Fruit fly (Drosophila melanogaster) whole organism, embryonic: ENCODE data around the gene dpr20.

Source experiments
- Blimp-1 ChIP-seq: fragments of 200-800 bp; sonication (Bioruptor generic); optimal IDR thresholded peaks from 3 replicates; lab custom pipeline; 2018; ENCODE audit warnings: missing biosample characterization, missing genetic modification characterization, mild to moderate bottlenecking, moderate library complexity, missing genetic modification reagents
- CG12104 ChIP-seq: fragments of 200-800 bp; sonication (Bioruptor generic); optimal IDR thresholded peaks from 3 replicates; lab custom pipeline; 2016; ENCODE audit warnings: missing biosample characterization, missing genetic modification characterization
- CG13624 ChIP-seq: fragments of 200-800 bp; sonication (Bioruptor generic); optimal IDR thresholded peaks from 2 replicates; lab custom pipeline; 2016; ENCODE audit warnings: missing biosample characterization, missing genetic modification characterization
- CG14667 ChIP-seq: fragments of 200-800 bp; sonication (Bioruptor generic); IDR thresholded peaks from 2 replicates; pipeline ENCODE4 v1.3.6; 2022; ENCODE audit warnings: missing biosample characterization, missing genetic modification characterization
- CG15073 ChIP-seq: fragments of 200-800 bp; sonication (Bioruptor generic); optimal IDR thresholded peaks from 2 replicates; lab custom pipeline; 2016; ENCODE audit warnings: missing biosample characterization, missing genetic modification characterization
- CG1529 ChIP-seq: fragments of 200-800 bp; sonication (Bioruptor generic); optimal IDR thresholded peaks from 3 replicates; lab custom pipeline; 2018; ENCODE audit warnings: missing biosample characterization, missing genetic modification characterization
- CG1602 ChIP-seq: fragments of 200-800 bp; sonication (Bioruptor generic); optimal IDR thresholded peaks from 3 replicates; lab custom pipeline; 2016; ENCODE audit warnings: missing biosample characterization, missing genetic modification characterization
- CG1603 ChIP-seq: fragments of 200-800 bp; sonication (Bioruptor generic); optimal IDR thresholded peaks from 2 replicates; lab custom pipeline; 2019; ENCODE audit warnings: missing biosample characterization, mild to moderate bottlenecking, missing genetic modification characterization, moderate library complexity
- CG17361 ChIP-seq: fragments of 200-800 bp; sonication (Bioruptor generic); IDR thresholded peaks from 3 replicates; pipeline ENCODE4 v1.3.6; 2022; ENCODE audit warnings: missing biosample characterization, missing genetic modification characterization
- CG17802 ChIP-seq: fragments of 200-800 bp; sonication (Bioruptor generic); optimal IDR thresholded peaks from 2 replicates; lab custom pipeline; 2018; ENCODE audit warnings: missing biosample characterization, mild to moderate bottlenecking, missing genetic modification characterization, moderate library complexity
- CG18599 ChIP-seq: fragments of 200-800 bp; sonication (Bioruptor generic); optimal IDR thresholded peaks from 3 replicates; lab custom pipeline; 2017; ENCODE audit warnings: missing biosample characterization, missing genetic modification characterization, mild to moderate bottlenecking, moderate library complexity, missing genetic modification reagents
- CG2116 ChIP-seq: fragments of 200-800 bp; sonication (Bioruptor generic); optimal IDR thresholded peaks from 3 replicates; lab custom pipeline; 2018; ENCODE audit warnings: missing biosample characterization, mild to moderate bottlenecking, missing genetic modification characterization
- CG2678 ChIP-seq: fragments of 200-800 bp; sonication (Bioruptor generic); optimal IDR thresholded peaks from 3 replicates; lab custom pipeline; 2019; ENCODE audit warnings: missing biosample characterization, mild to moderate bottlenecking, missing genetic modification characterization, moderate library complexity
- CG2875 ChIP-seq: fragments of 200-800 bp; sonication (Bioruptor generic); optimal IDR thresholded peaks from 2 replicates; lab custom pipeline; 2017; ENCODE audit warnings: missing biosample characterization, mild to moderate bottlenecking, missing genetic modification characterization, missing genetic modification reagents
- CG3163 ChIP-seq: fragments of 200-800 bp; sonication (Bioruptor generic); optimal IDR thresholded peaks from 3 replicates; lab custom pipeline; 2016; ENCODE audit warnings: missing biosample characterization, missing genetic modification characterization
- CG32532 ChIP-seq: fragments of 200-800 bp; sonication (Bioruptor generic); IDR thresholded peaks from 2 replicates; pipeline ENCODE4 v1.3.6; 2022; ENCODE audit warnings: missing biosample characterization, missing genetic modification characterization
- CG32767 ChIP-seq: fragments of 200-800 bp; sonication (Bioruptor generic); IDR thresholded peaks from 2 replicates; pipeline ENCODE4 v1.3.6; 2022; ENCODE audit warnings: missing biosample characterization, missing genetic modification characterization
- CG4707 ChIP-seq: fragments of 200-800 bp; sonication (Bioruptor generic); optimal IDR thresholded peaks from 2 replicates; lab custom pipeline; 2018; ENCODE audit warnings: missing biosample characterization, mild to moderate bottlenecking, missing genetic modification characterization, moderate library complexity
- CG7271 ChIP-seq: fragments of 200-800 bp; sonication (Bioruptor generic); optimal IDR thresholded peaks from 2 replicates; lab custom pipeline; 2018; ENCODE audit warnings: missing biosample characterization, mild to moderate bottlenecking, missing genetic modification characterization, moderate library complexity
- CG8944 ChIP-seq: fragments of 200-800 bp; sonication (Bioruptor generic); optimal IDR thresholded peaks from 3 replicates; lab custom pipeline; 2016; ENCODE audit warnings: missing biosample characterization, missing genetic modification characterization
- D19A ChIP-seq: fragments of 200-800 bp; optimal IDR thresholded peaks from 3 replicates; lab custom pipeline; 2019; ENCODE audit warnings: missing biosample characterization, mild to moderate bottlenecking, missing genetic modification characterization, moderate library complexity
- Dek ChIP-seq: fragments of 200-800 bp; sonication (Bioruptor generic); optimal IDR thresholded peaks from 3 replicates; lab custom pipeline; 2019; ENCODE audit warnings: missing biosample characterization, mild to moderate bottlenecking, missing genetic modification characterization, moderate library complexity
- Doc3 ChIP-seq: fragments of 200-800 bp; sonication (Bioruptor generic); IDR thresholded peaks from 3 replicates; pipeline ENCODE4 v1.3.6; 2022; ENCODE audit warnings: missing biosample characterization, missing genetic modification characterization; ENCODE audit not compliant: partially characterized antibody
- Fer1 ChIP-seq: fragments of 200-800 bp; sonication (Bioruptor generic); optimal IDR thresholded peaks from 2 replicates; lab custom pipeline; 2017; ENCODE audit warnings: missing biosample characterization, mild to moderate bottlenecking, missing genetic modification characterization
- Gsc ChIP-seq: fragments of 200-800 bp; sonication (Bioruptor generic); IDR thresholded peaks from 2 replicates; pipeline ENCODE4 v1.3.6; 2022; ENCODE audit warnings: missing biosample characterization, missing genetic modification characterization
- H2.0 ChIP-seq: fragments of 200-800 bp; sonication (Bioruptor generic); IDR thresholded peaks from 2 replicates; pipeline ENCODE4 v1.3.6; 2022; ENCODE audit warnings: missing biosample characterization, missing genetic modification characterization
- HmgZ ChIP-seq: fragments of 200-800 bp; sonication (Bioruptor generic); optimal IDR thresholded peaks from 2 replicates; lab custom pipeline; 2018; ENCODE audit warnings: missing biosample characterization, mild to moderate bottlenecking, missing genetic modification characterization
- Lhr ChIP-seq: fragments of 200-800 bp; sonication (Bioruptor generic); optimal IDR thresholded peaks from 3 replicates; lab custom pipeline; 2017; ENCODE audit warnings: mild to moderate bottlenecking, missing biosample characterization, missing genetic modification reagents, missing genetic modification characterization
- MBD-R2 ChIP-seq: fragments of 200-800 bp; sonication (Bioruptor generic); IDR thresholded peaks from 2 replicates; pipeline ENCODE4 v1.3.6; 2022; ENCODE audit warnings: missing biosample characterization, missing genetic modification characterization
- Max ChIP-seq: fragments of 200-800 bp; sonication (Bioruptor generic); optimal IDR thresholded peaks from 2 replicates; lab custom pipeline; 2016; ENCODE audit warnings: missing biosample characterization, mild to moderate bottlenecking, missing genetic modification characterization
- NFAT ChIP-seq: fragments of 200-800 bp; sonication (Bioruptor generic); IDR thresholded peaks from 2 replicates; pipeline ENCODE4 v1.3.6; 2022; ENCODE audit warnings: missing biosample characterization, missing genetic modification characterization
- NfI ChIP-seq: fragments of 200-800 bp; sonication (Bioruptor generic); optimal IDR thresholded peaks from 3 replicates; lab custom pipeline; 2018; ENCODE audit warnings: missing biosample characterization, mild to moderate bottlenecking, missing genetic modification characterization, moderate library complexity
- Sox100B ChIP-seq: fragments of 200-800 bp; sonication (Bioruptor generic); optimal IDR thresholded peaks from 3 replicates; lab custom pipeline; 2018; ENCODE audit warnings: missing biosample characterization, mild to moderate bottlenecking, missing genetic modification characterization
- Tbp ChIP-seq: fragments of >200 bp; optimal IDR thresholded peaks from 2 replicates; lab custom pipeline; 2018; ENCODE audit warnings: missing biosample characterization, missing genetic modification characterization
- Vsx1 ChIP-seq: fragments of 200-800 bp; sonication (Bioruptor generic); optimal IDR thresholded peaks from 2 replicates; lab custom pipeline; 2017; ENCODE audit warnings: missing biosample characterization, mild to moderate bottlenecking, missing genetic modification characterization, missing genetic modification reagents
- ap ChIP-seq: fragments of 200-800 bp; sonication (Bioruptor generic); IDR thresholded peaks from 2 replicates; pipeline ENCODE4 v1.3.6; 2022; ENCODE audit warnings: missing biosample characterization, missing genetic modification characterization
- bcd ChIP-seq: fragments of 200-800 bp; sonication (Bioruptor generic); optimal IDR thresholded peaks from 2 replicates; lab custom pipeline; 2017; ENCODE audit warnings: missing biosample characterization, mild to moderate bottlenecking, missing genetic modification characterization
- bowl ChIP-seq: fragments of 200-800 bp; sonication (Bioruptor generic); IDR thresholded peaks from 2 replicates; pipeline ENCODE4 v1.3.6; 2022; ENCODE audit warnings: missing biosample characterization, missing genetic modification characterization
- croc ChIP-seq: fragments of 200-800 bp; sonication (Bioruptor generic); conservative IDR thresholded peaks from 3 replicates; pipeline ENCODE4 v1.3.6; 2022; ENCODE audit warnings: missing biosample characterization, missing genetic modification characterization
- ewg ChIP-seq: fragments of 200-800 bp; sonication (Bioruptor generic); optimal IDR thresholded peaks from 3 replicates; lab custom pipeline; 2017; ENCODE audit warnings: mild to moderate bottlenecking, missing biosample characterization, missing genetic modification reagents, missing genetic modification characterization
- fd96Cb ChIP-seq: fragments of 200-800 bp; sonication (Bioruptor generic); optimal IDR thresholded peaks from 2 replicates; lab custom pipeline; 2018; ENCODE audit warnings: missing biosample characterization, mild to moderate bottlenecking, missing genetic modification characterization, moderate library complexity
- inv ChIP-seq: fragments of 200-800 bp; sonication (Bioruptor generic); IDR thresholded peaks from 2 replicates; pipeline ENCODE4 v1.3.6; 2022; ENCODE audit warnings: missing biosample characterization, missing genetic modification characterization; ENCODE audit not compliant: partially characterized antibody
- p53 ChIP-seq: fragments of 200-800 bp; sonication (Bioruptor generic); optimal IDR thresholded peaks from 2 replicates; lab custom pipeline; 2016; ENCODE audit warnings: missing biosample characterization, missing genetic modification characterization
- pb ChIP-seq: fragments of 200-800 bp; sonication (Bioruptor generic); optimal IDR thresholded peaks from 3 replicates; lab custom pipeline; 2016; ENCODE audit warnings: missing biosample characterization, missing genetic modification characterization
- peb ChIP-seq: fragments of 200-800 bp; sonication (Bioruptor generic); IDR thresholded peaks from 2 replicates; pipeline ENCODE4 v1.3.6; 2022; ENCODE audit warnings: missing biosample characterization, missing genetic modification characterization
- pita ChIP-seq: fragments of 200-800 bp; sonication (Bioruptor generic); optimal IDR thresholded peaks from 2 replicates; lab custom pipeline; 2017; ENCODE audit warnings: missing biosample characterization, mild to moderate bottlenecking, missing genetic modification characterization
- sug ChIP-seq: fragments of 200-800 bp; optimal IDR thresholded peaks from 2 replicates; lab custom pipeline; 2019; ENCODE audit warnings: missing biosample characterization, mild to moderate bottlenecking, missing genetic modification characterization, moderate library complexity
- tio ChIP-seq: fragments of 200-800 bp; sonication (Bioruptor generic); optimal IDR thresholded peaks from 2 replicates; lab custom pipeline; 2017; ENCODE audit warnings: missing biosample characterization, missing genetic modification characterization, inconsistent platforms
- twi ChIP-seq: fragments of 200-800 bp; optimal IDR thresholded peaks from 2 replicates; lab custom pipeline; 2019; ENCODE audit warnings: missing biosample characterization, mild to moderate bottlenecking, missing genetic modification characterization, moderate library complexity
- vvl ChIP-seq: fragments of 200-800 bp; sonication (Bioruptor generic); IDR thresholded peaks from 2 replicates; pipeline ENCODE4 v1.3.6; 2022; ENCODE audit warnings: missing biosample characterization, missing genetic modification characterization

Gene dpr20

dm6 chr3L:821951-822350 is 35.1 kb downstream of the dpr20 start (continued):
- no peak for TF ChIP-seq pita (GFP tag; lab: Kevin White, UChicago)
- peak; percentile 46 for TF ChIP-seq tio (GFP tag; lab: Kevin White, UChicago)
- peak; percentile 35; the same call in 1 of the 3 replicates for TF ChIP-seq croc (GFP tag; lab: Robert Waterston, UW)
- TF ChIP-seq pb: no peak
- peak; percentile 83 for TF ChIP-seq Blimp-1
- peak; percentile 51 for TF ChIP-seq ap (GFP tag; lab: Robert Waterston, UW)
- TF ChIP-seq Gsc: 0 out of 2 replicates have a peak, but pooled peaks have one; percentile 39
- TF ChIP-seq CG4707 (GFP tag; lab: Kevin White, UChicago): peak; percentile 56
- TF ChIP-seq CG1529: peak; percentile 39
- TF ChIP-seq vvl: peak; percentile 89
- TF ChIP-seq H2.0: peak; percentile 48; the same call in 1 of the 2 replicates
- peak; percentile 39 for TF ChIP-seq CG7271 (tag; lab: Kevin White, UChicago)
- peak; percentile 62 for TF ChIP-seq Max (GFP tag; lab: Kevin White, UChicago)
- peak; percentile 82 for TF ChIP-seq D19A
- peak; percentile 21; the same call in 1 of the 2 replicates for TF ChIP-seq peb (GFP tag; lab: Robert Waterston, UW)
- TF ChIP-seq CG32532 (GFP tag; lab: Robert Waterston, UW): peak; percentile 76
- peak; percentile 77 for TF ChIP-seq CG17361 (GFP tag; lab: Robert Waterston, UW)
- TF ChIP-seq twi (tag; lab: Kevin White, UChicago): peak; percentile 82
- TF ChIP-seq CG2116 (GFP tag; lab: Kevin White, UChicago): peak; percentile 10
- no peak for TF ChIP-seq inv
- TF ChIP-seq HmgZ (tag; lab: Kevin White, UChicago): no peak
- TF ChIP-seq CG32767: peak; percentile 68
- TF ChIP-seq Sox100B: peak; percentile 84
- TF ChIP-seq Vsx1 (GFP tag; lab: Kevin White, UChicago): peak; percentile 60
- peak; percentile 35 for TF ChIP-seq CG17802 (tag; lab: Kevin White, UChicago)
- TF ChIP-seq Doc3 (GFP tag; lab: Robert Waterston, UW): no peak
- peak; percentile 48 for TF ChIP-seq CG12104 (GFP tag; lab: Kevin White, UChicago)
- TF ChIP-seq NFAT (GFP tag; lab: Robert Waterston, UW): no peak
- peak; percentile 24 for TF ChIP-seq Lhr (GFP tag; lab: Kevin White, UChicago)
- no peak for TF ChIP-seq CG13624 (GFP tag; lab: Kevin White, UChicago)
- TF ChIP-seq CG14667: peak; percentile 50; the same call in 1 of the 2 replicates
- TF ChIP-seq NfI: peak; percentile 32
- peak; percentile 83 for TF ChIP-seq CG18599
- peak; percentile 68 for TF ChIP-seq CG1603 (tag; lab: Kevin White, UChicago)
- peak; percentile 83 for TF ChIP-seq fd96Cb (tag; lab: Kevin White, UChicago)
- TF ChIP-seq CG8944 (GFP tag; lab: Kevin White, UChicago): no peak
- TF ChIP-seq Fer1: peak; percentile 79
- TF ChIP-seq bcd (GFP tag; lab: Kevin White, UChicago): peak; percentile 61
- TF ChIP-seq bowl (GFP tag; lab: Robert Waterston, UW): peak; percentile 22; the same call in 1 of the 2 replicates
- TF ChIP-seq Tbp (GFP tag; lab: Kevin White, UChicago): no peak
- TF ChIP-seq p53 (GFP tag; lab: Kevin White, UChicago): no peak
- TF ChIP-seq sug (tag; lab: Kevin White, UChicago): no peak
- TF ChIP-seq CG2875: peak; percentile 76
- no peak for TF ChIP-seq CG3163
- TF ChIP-seq CG2678 (tag; lab: Kevin White, UChicago): peak; percentile 83
- no peak for TF ChIP-seq CG15073
- peak; percentile 42; the same call in 1 of the 2 replicates for TF ChIP-seq MBD-R2
- TF ChIP-seq Dek (tag; lab: Kevin White, UChicago): peak; percentile 48
- TF ChIP-seq ewg (GFP tag; lab: Kevin White, UChicago): peak; percentile 46
- peak; percentile 17 for TF ChIP-seq CG1602
